Fruit fly (Drosophila melanogaster) whole organism, embryonic: ENCODE data around the gene CG46059.

Experiments
- Atf-2 ChIP-seq: fragments of 200-800 bp; sonication (Bioruptor generic); optimal IDR thresholded peaks from 2 replicates; lab custom pipeline; 2016; ENCODE audit warnings: missing biosample characterization, missing genetic modification characterization
- Bdp1 ChIP-seq: fragments of 200-800 bp; sonication (Bioruptor generic); optimal IDR thresholded peaks from 3 replicates; lab custom pipeline; 2016; ENCODE audit warnings: missing biosample characterization, missing genetic modification characterization
- Blimp-1 ChIP-seq: fragments of 200-800 bp; sonication (Bioruptor generic); optimal IDR thresholded peaks from 3 replicates; lab custom pipeline; 2018; ENCODE audit warnings: missing biosample characterization, missing genetic modification characterization, mild to moderate bottlenecking, moderate library complexity, missing genetic modification reagents
- CG10366 ChIP-seq: fragments of 200-800 bp; sonication (Bioruptor generic); IDR thresholded peaks from 2 replicates; pipeline ENCODE4 v1.3.6; 2022; ENCODE audit warnings: missing biosample characterization, missing genetic modification characterization
- CG10959 ChIP-seq: fragments of 200-800 bp; sonication (Bioruptor generic); IDR thresholded peaks from 2 replicates; pipeline ENCODE4 v1.3.6; 2022; ENCODE audit warnings: missing biosample characterization, missing genetic modification characterization
- CG11398 ChIP-seq: fragments of 200-800 bp; sonication (Bioruptor generic); optimal IDR thresholded peaks from 2 replicates; lab custom pipeline; 2016; ENCODE audit warnings: missing biosample characterization, missing genetic modification characterization
- CG12391 ChIP-seq: fragments of 200-800 bp; sonication (Bioruptor generic); optimal IDR thresholded peaks from 3 replicates; lab custom pipeline; 2018; ENCODE audit warnings: missing biosample characterization, mild to moderate bottlenecking, missing genetic modification characterization, moderate library complexity
- CG12942 ChIP-seq: fragments of 200-800 bp; sonication (Bioruptor generic); optimal IDR thresholded peaks from 3 replicates; lab custom pipeline; 2016; ENCODE audit warnings: missing biosample characterization, missing genetic modification characterization
- CG17385 ChIP-seq: fragments of 200-800 bp; sonication (Bioruptor generic); optimal IDR thresholded peaks from 3 replicates; lab custom pipeline; 2018; ENCODE audit warnings: missing biosample characterization, mild to moderate bottlenecking, missing genetic modification characterization
- CG18011 ChIP-seq: fragments of 200-800 bp; sonication (Bioruptor generic); optimal IDR thresholded peaks from 2 replicates; lab custom pipeline; 2017; ENCODE audit warnings: missing biosample characterization, missing genetic modification characterization, mild to moderate bottlenecking, moderate library complexity, missing genotype
- CG18262 ChIP-seq: fragments of 200-800 bp; optimal IDR thresholded peaks from 3 replicates; lab custom pipeline; 2019; ENCODE audit warnings: missing biosample characterization, mild to moderate bottlenecking, missing genetic modification characterization, moderate library complexity
- CG2120 ChIP-seq: fragments of 200-800 bp; sonication (Bioruptor generic); optimal IDR thresholded peaks from 3 replicates; lab custom pipeline; 2016; ENCODE audit warnings: missing biosample characterization, missing genetic modification characterization
- CG30020 ChIP-seq: fragments of 200-800 bp; optimal IDR thresholded peaks from 2 replicates; lab custom pipeline; 2019; ENCODE audit warnings: missing biosample characterization, mild to moderate bottlenecking, missing genetic modification characterization, moderate library complexity
- CG30403 ChIP-seq: fragments of 200-800 bp; sonication (Bioruptor generic); optimal IDR thresholded peaks from 3 replicates; lab custom pipeline; 2016; ENCODE audit warnings: missing biosample characterization, missing genetic modification characterization
- CG31365 ChIP-seq: fragments of 200-800 bp; sonication (Bioruptor generic); optimal IDR thresholded peaks from 2 replicates; lab custom pipeline; 2018; ENCODE audit warnings: missing biosample characterization, mild to moderate bottlenecking, missing genetic modification characterization
- CG33213 ChIP-seq: fragments of 200-800 bp; sonication (Bioruptor generic); optimal IDR thresholded peaks from 3 replicates; lab custom pipeline; 2016; ENCODE audit warnings: missing biosample characterization, missing genetic modification characterization
- CG3838 ChIP-seq: fragments of 200-800 bp; sonication (Bioruptor generic); optimal IDR thresholded peaks from 3 replicates; lab custom pipeline; 2016; ENCODE audit warnings: missing biosample characterization, missing genetic modification characterization
- CG6254 ChIP-seq: fragments of 200-800 bp; sonication (Bioruptor generic); optimal IDR thresholded peaks from 3 replicates; lab custom pipeline; 2017; ENCODE audit warnings: mild to moderate bottlenecking, missing biosample characterization, missing genetic modification reagents, missing genetic modification characterization
- CG7556 ChIP-seq: fragments of 200-800 bp; sonication (Bioruptor generic); optimal IDR thresholded peaks from 2 replicates; lab custom pipeline; 2017; ENCODE audit warnings: missing biosample characterization, mild to moderate bottlenecking, missing genetic modification characterization
- CG8281 ChIP-seq: fragments of 200-800 bp; sonication (Bioruptor generic); optimal IDR thresholded peaks from 2 replicates; lab custom pipeline; 2018; ENCODE audit warnings: missing biosample characterization, mild to moderate bottlenecking, missing genetic modification characterization, moderate library complexity
- CG8290 ChIP-seq, 3 experiments: fragments of 200-800 bp; sonication (Bioruptor generic); optimal IDR thresholded peaks; 2 replicates each; lab custom pipeline; 2016 to 2019; ENCODE audit warnings: missing biosample characterization in 3 of 3, missing genetic modification characterization in 3 of 3, mild to moderate bottlenecking in 2 of 3, moderate library complexity in 1 of 3
- CG9437 ChIP-seq: fragments of 200-800 bp; sonication (Bioruptor generic); optimal IDR thresholded peaks from 2 replicates; lab custom pipeline; 2018; ENCODE audit warnings: missing biosample characterization, mild to moderate bottlenecking, missing genetic modification characterization
- CG9817 ChIP-seq: fragments of 200-800 bp; sonication (Bioruptor generic); optimal IDR thresholded peaks from 2 replicates; lab custom pipeline; 2018; ENCODE audit warnings: missing biosample characterization, mild to moderate bottlenecking, missing genetic modification characterization, moderate library complexity
- CG9932 ChIP-seq: fragments of 200-800 bp; sonication (Bioruptor generic); IDR thresholded peaks from 2 replicates; pipeline ENCODE4 v1.3.6; 2022; ENCODE audit warnings: missing biosample characterization, missing genetic modification characterization
- Doc2 ChIP-seq: fragments of 200-800 bp; sonication (Bioruptor generic); IDR thresholded peaks from 2 replicates; pipeline ENCODE4 v1.3.6; 2022; ENCODE audit warnings: missing biosample characterization, missing genetic modification characterization
- Gug ChIP-seq: fragments of 200-800 bp; sonication (Bioruptor generic); IDR thresholded peaks from 4 replicates; pipeline ENCODE4 v1.3.6; 2022; ENCODE audit warnings: missing biosample characterization, missing genetic modification characterization
- Hmr ChIP-seq: fragments of 200-800 bp; sonication (Bioruptor generic); optimal IDR thresholded peaks from 3 replicates; lab custom pipeline; 2017; ENCODE audit warnings: mild to moderate bottlenecking, missing biosample characterization, missing genetic modification reagents, missing genetic modification characterization
- Jarid2 ChIP-seq: fragments of 200-800 bp; sonication (Bioruptor generic); optimal IDR thresholded peaks from 3 replicates; lab custom pipeline; 2017; ENCODE audit warnings: mild to moderate bottlenecking, missing biosample characterization, missing genetic modification reagents, missing genetic modification characterization
- Lhr ChIP-seq: fragments of 200-800 bp; sonication (Bioruptor generic); optimal IDR thresholded peaks from 3 replicates; lab custom pipeline; 2017; ENCODE audit warnings: mild to moderate bottlenecking, missing biosample characterization, missing genetic modification reagents, missing genetic modification characterization
- NfI ChIP-seq: fragments of 200-800 bp; sonication (Bioruptor generic); optimal IDR thresholded peaks from 3 replicates; lab custom pipeline; 2018; ENCODE audit warnings: missing biosample characterization, mild to moderate bottlenecking, missing genetic modification characterization, moderate library complexity
- Pdp1 ChIP-seq, 2 experiments: fragments of 200-800 bp; sonication (Bioruptor generic); optimal IDR thresholded peaks; 3 replicates each; lab custom pipeline; 2016; ENCODE audit warnings: missing biosample characterization in 2 of 2, missing genetic modification characterization in 2 of 2, mild to moderate bottlenecking in 1 of 2, moderate library complexity in 1 of 2
- Side ChIP-seq: fragments of 200-800 bp; sonication (Bioruptor generic); optimal IDR thresholded peaks from 2 replicates; lab custom pipeline; 2016; ENCODE audit warnings: missing biosample characterization, missing genetic modification characterization
- aop ChIP-seq: fragments of 200-800 bp; sonication (Bioruptor generic); IDR thresholded peaks from 2 replicates; pipeline ENCODE4 v1.3.6; 2022; ENCODE audit warnings: missing biosample characterization, missing genetic modification characterization
- ap ChIP-seq: fragments of 200-800 bp; sonication (Bioruptor generic); IDR thresholded peaks from 2 replicates; pipeline ENCODE4 v1.3.6; 2022; ENCODE audit warnings: missing biosample characterization, missing genetic modification characterization
- bab2 ChIP-seq: fragments of 200-800 bp; sonication (Bioruptor generic); optimal IDR thresholded peaks from 2 replicates; lab custom pipeline; 2016; ENCODE audit warnings: missing biosample characterization, missing genetic modification characterization
- cas ChIP-seq: fragments of 200-800 bp; sonication (Bioruptor generic); IDR thresholded peaks from 2 replicates; pipeline ENCODE4 v1.3.6; 2022; ENCODE audit warnings: missing biosample characterization, missing genetic modification characterization
- crol ChIP-seq: fragments of 200-800 bp; sonication (Bioruptor generic); IDR thresholded peaks from 2 replicates; pipeline ENCODE4 v1.3.6; 2022; ENCODE audit warnings: missing biosample characterization, missing genetic modification characterization
- fru ChIP-seq: fragments of >200 bp; optimal IDR thresholded peaks from 2 replicates; lab custom pipeline; 2017
- grau ChIP-seq: fragments of 200-800 bp; optimal IDR thresholded peaks from 3 replicates; lab custom pipeline; 2019; ENCODE audit warnings: missing biosample characterization, mild to moderate bottlenecking, missing genetic modification characterization, moderate library complexity
- grn ChIP-seq: fragments of 200-800 bp; sonication (Bioruptor generic); optimal IDR thresholded peaks from 3 replicates; lab custom pipeline; 2017; ENCODE audit warnings: missing biosample characterization, missing genetic modification characterization
- knrl ChIP-seq: fragments of 200-800 bp; sonication (Bioruptor generic); IDR thresholded peaks from 3 replicates; pipeline ENCODE4 v1.3.6; 2022; ENCODE audit warnings: missing biosample characterization, missing genetic modification characterization; ENCODE audit not compliant: partially characterized antibody
- p53 ChIP-seq: fragments of 200-800 bp; sonication (Bioruptor generic); optimal IDR thresholded peaks from 2 replicates; lab custom pipeline; 2016; ENCODE audit warnings: missing biosample characterization, missing genetic modification characterization
- prd ChIP-seq, 3 experiments: fragments of >200 bp in 2 of 3; fragments of 200-800 bp in 1 of 3; sonication (Bioruptor generic) in 1 of 3; optimal IDR thresholded peaks in 2 of 3; IDR thresholded peaks in 1 of 3; 2 replicates in 2 of 3; 3 replicates in 1 of 3; pipeline versions ENCODE4 v1.3.6 to Lab custom; 2017 to 2022; ENCODE audit warnings: missing biosample characterization in 1 of 3, missing genetic modification characterization in 1 of 3
- sens ChIP-seq: fragments of 200-800 bp; sonication (Bioruptor generic); peaks from one replicate; lab custom pipeline; 2016; ENCODE audit warnings: missing biosample characterization, missing genetic modification characterization
- sima ChIP-seq: fragments of 200-800 bp; sonication (Bioruptor generic); optimal IDR thresholded peaks from 2 replicates; lab custom pipeline; 2016; ENCODE audit warnings: missing biosample characterization, missing genetic modification characterization
- tin ChIP-seq: fragments of 200-800 bp; sonication (Bioruptor generic); optimal IDR thresholded peaks from 3 replicates; lab custom pipeline; 2016; ENCODE audit warnings: missing biosample characterization, missing genetic modification characterization
- zen ChIP-seq: fragments of 200-800 bp; sonication (Bioruptor generic); optimal IDR thresholded peaks from 3 replicates; lab custom pipeline; 2018; ENCODE audit warnings: missing biosample characterization, mild to moderate bottlenecking, missing genetic modification characterization, moderate library complexity

The CG46059 gene

DNA sequence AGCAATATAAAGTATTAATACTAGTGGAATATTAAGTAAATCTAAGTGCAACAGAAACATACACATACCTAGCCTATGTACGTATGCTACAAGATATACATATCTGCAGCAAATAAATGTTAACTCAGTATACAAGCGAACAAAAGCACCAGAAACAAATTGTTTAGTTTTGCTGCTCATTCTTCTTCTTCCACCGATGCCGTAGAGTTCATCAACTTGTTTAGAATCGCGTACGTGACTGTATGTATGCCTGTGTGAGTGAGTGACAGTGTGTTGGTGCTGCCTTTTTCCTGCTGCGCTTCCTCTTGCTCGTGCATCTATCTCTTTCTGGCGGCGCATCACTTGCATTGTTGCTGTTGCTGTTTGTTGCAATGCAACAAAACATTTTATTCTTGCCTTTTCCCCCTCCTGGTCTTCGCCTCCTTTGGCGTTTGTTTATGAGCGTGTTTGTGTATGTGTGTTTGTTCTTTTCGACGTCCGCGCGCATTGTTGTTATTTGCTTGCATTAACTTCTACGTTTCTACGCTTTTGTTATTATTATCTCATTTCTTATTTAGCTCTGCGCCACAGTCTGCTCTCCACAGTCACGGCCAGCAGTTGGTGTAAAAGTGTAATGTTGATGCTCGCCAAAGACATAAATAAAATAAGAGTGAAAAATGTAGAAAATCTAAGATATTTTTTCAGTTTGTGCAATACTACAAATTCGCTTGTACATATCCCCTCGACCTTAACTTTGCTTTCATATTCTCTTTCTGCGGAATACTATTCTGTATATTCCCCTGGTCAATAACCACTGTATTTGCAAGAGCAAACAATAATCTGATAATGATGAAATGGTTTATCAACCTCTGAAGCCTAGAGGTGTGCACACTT, 24.7 kb downstream of the CG46059 start (continued):
- peak; percentile 26 for TF ChIP-seq CG11398 (GFP tag; lab: Kevin White, UChicago)
- peak; percentile 38 for TF ChIP-seq Jarid2 (GFP tag; lab: Kevin White, UChicago)
- TF ChIP-seq CG8290 (GFP tag; optimal IDR thresholded peaks at IDR 0.05; lab: Kevin White, UChicago) = no peak
- TF ChIP-seq CG8290 (tag; optimal IDR thresholded peaks at IDR 0.05; lab: Kevin White, UChicago) = peak in 1 of 2 experiments; percentile 27
- no peak for TF ChIP-seq Atf-2 (GFP tag; lab: Kevin White, UChicago)
- peak; percentile 32 for TF ChIP-seq CG7556 (GFP tag; lab: Kevin White, UChicago)
- TF ChIP-seq Side (GFP tag; lab: Kevin White, UChicago) = peak; percentile 36
- TF ChIP-seq cas (GFP tag; lab: Robert Waterston, UW) = no peak
- TF ChIP-seq tin (GFP tag; lab: Kevin White, UChicago) = peak; percentile 28
- peak; percentile 57 for TF ChIP-seq CG30403 (GFP tag; lab: Kevin White, UChicago)
- TF ChIP-seq CG3838 (GFP tag; lab: Kevin White, UChicago) = peak; percentile 55
- no peak for TF ChIP-seq Hmr (GFP tag; lab: Kevin White, UChicago)
- peak; percentile 61 for TF ChIP-seq CG2120 (GFP tag; lab: Kevin White, UChicago)
- no peak for TF ChIP-seq zen
- TF ChIP-seq CG33213 (GFP tag; lab: Kevin White, UChicago) = no peak
- TF ChIP-seq sima (GFP tag; lab: Kevin White, UChicago) = no peak
- TF ChIP-seq CG12942 (GFP tag; lab: Kevin White, UChicago) = peak; percentile 16
- peak; percentile 52 for TF ChIP-seq Blimp-1 (GFP tag; lab: Kevin White, UChicago)
- TF ChIP-seq bab2 = peak; percentile 54
- peak; percentile 1 for TF ChIP-seq p53 (GFP tag; lab: Kevin White, UChicago)
- peak; percentile 49 for TF ChIP-seq CG18262
- TF ChIP-seq Bdp1 (GFP tag; lab: Kevin White, UChicago) = no peak
- 0 out of 2 replicates have a peak, but pooled peaks have one; percentile 19 for TF ChIP-seq aop (GFP tag; lab: Robert Waterston, UW)
- no peak for TF ChIP-seq CG18011 (GFP tag; lab: Kevin White, UChicago)
- peak; percentile 20 for TF ChIP-seq Lhr (GFP tag; lab: Kevin White, UChicago)
- peak; percentile 39 for TF ChIP-seq NfI (GFP tag; lab: Kevin White, UChicago)
- peak; percentile 91 for TF ChIP-seq CG17385 (GFP tag; lab: Kevin White, UChicago)
- peak; percentile 53 for TF ChIP-seq crol (GFP tag; lab: Robert Waterston, UW)
- TF ChIP-seq CG10366 = no peak; the same call in 1 of the 2 replicates
- 0 out of 4 replicates have a peak, but pooled peaks have one; percentile 24 for TF ChIP-seq Gug (GFP tag; lab: Robert Waterston, UW)
- TF ChIP-seq prd (optimal IDR thresholded peaks at IDR 0.05; lab: Kevin White, UChicago) = no peak
- TF ChIP-seq prd (GFP tag; IDR thresholded peaks at IDR 0.05; lab: Robert Waterston, UW) = 0 out of 3 replicates have a peak, but pooled peaks have one; percentile 38
- peak; percentile 50 for TF ChIP-seq CG6254 (GFP tag; lab: Kevin White, UChicago)
- no peak for TF ChIP-seq CG30020 (tag; lab: Kevin White, UChicago)
- TF ChIP-seq CG9932 (GFP tag; lab: Robert Waterston, UW) = peak; percentile 39; the same call in 1 of the 2 replicates
- 0 out of 2 replicates have a peak, but pooled peaks have one; percentile 10 for TF ChIP-seq ap (GFP tag; lab: Robert Waterston, UW)
- TF ChIP-seq Pdp1 (GFP tag; optimal IDR thresholded peaks at IDR 0.05; lab: Kevin White, UChicago) = peak; percentile 14
- TF ChIP-seq CG10959 (GFP tag; lab: Robert Waterston, UW) = no peak
- TF ChIP-seq CG9817 (tag; lab: Kevin White, UChicago) = peak; percentile 19
- no peak for TF ChIP-seq CG31365 (tag; lab: Kevin White, UChicago)
- TF ChIP-seq knrl (GFP tag; lab: Robert Waterston, UW) = peak; percentile 9; the same call in 1 of the 3 replicates
- peak; percentile 94 for TF ChIP-seq sens (GFP tag; lab: Kevin White, UChicago)
- peak; percentile 87 for TF ChIP-seq grau (tag; lab: Kevin White, UChicago)
- peak; percentile 7 for TF ChIP-seq CG8281 (tag; lab: Kevin White, UChicago)
- peak; percentile 1 for TF ChIP-seq CG9437 (GFP tag; lab: Kevin White, UChicago)
- peak; percentile 40 for TF ChIP-seq grn (GFP tag; lab: Kevin White, UChicago)
- no peak for TF ChIP-seq fru (lab: Kevin White, UChicago)
- no peak for TF ChIP-seq Doc2
- peak; percentile 34 for TF ChIP-seq CG12391 (tag; lab: Kevin White, UChicago)
